Worm (Caenorhabditis elegans): Measurements from ENCODE around the gene dhrs-4.
A peak's percentile ranks its signal among the peaks of the same experiment; 100 is the strongest.

The dhrs-4 gene

DNA sequence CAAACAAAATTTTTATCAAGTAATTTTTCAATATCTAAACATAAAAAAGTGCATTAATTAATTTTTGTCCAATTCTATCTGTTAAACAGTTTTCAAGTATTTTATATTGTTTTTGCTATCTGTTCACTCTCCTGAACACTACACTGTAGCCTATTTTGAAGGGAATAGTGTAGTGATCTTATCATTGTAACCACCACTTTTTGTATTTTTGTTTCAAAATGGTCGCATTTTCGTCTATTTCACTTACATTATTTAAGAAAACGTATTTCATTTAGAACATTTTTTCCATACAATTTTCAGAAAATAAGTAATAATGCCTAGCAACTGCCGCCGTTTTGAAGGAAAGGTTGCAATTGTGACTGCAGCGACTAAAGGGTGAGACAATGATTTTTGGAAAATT, at the start of gene dhrs-4:
Gene dhrs-4 (plus strand): TSS at position 301 of the 400 bp plus-strand sequence.
- TF ChIP-seq lin-11 (tag; optimal IDR thresholded peaks at IDR 0.05): no peak
- TF ChIP-seq nhr-77 (tag; optimal IDR thresholded peaks at IDR 0.05): no peak
- TF ChIP-seq nhr-6 (tag; optimal IDR thresholded peaks at IDR 0.05): no peak
- no peak for TF ChIP-seq nhr-23 (tag; optimal IDR thresholded peaks at IDR 0.05)
- TF ChIP-seq nhr-25 (tag; optimal IDR thresholded peaks at IDR 0.05): no peak
- TF ChIP-seq nhr-12 (tag; optimal IDR thresholded peaks at IDR 0.05): no peak
- TF ChIP-seq lsy-2 (tag; optimal IDR thresholded peaks at IDR 0.05): no peak
- TF ChIP-seq ceh-82 (tag; optimal IDR thresholded peaks at IDR 0.05): no peak
- TF ChIP-seq R02D3.7 (tag; optimal IDR thresholded peaks at IDR 0.05): no peak
- no peak for TF ChIP-seq sem-4 (tag; optimal IDR thresholded peaks at IDR 0.05)
- no peak for TF ChIP-seq ztf-11 (tag; optimal IDR thresholded peaks at IDR 0.05)
- no peak for TF ChIP-seq elt-1 (tag; optimal IDR thresholded peaks at IDR 0.05)
- no peak for TF ChIP-seq egl-27 (tag; optimal IDR thresholded peaks at IDR 0.05)
- no peak for TF ChIP-seq zag-1 (tag; optimal IDR thresholded peaks at IDR 0.05)

ce11 chrV:12875850-12876249, 46.6 kb upstream of the dhrs-4 start:
- TF ChIP-seq skn-1 (tag; optimal IDR thresholded peaks at IDR 0.05) (no peak), blmp-1 (tag; optimal IDR thresholded peaks at IDR 0.05; ENCODE audit: insufficient read depth) (peak; percentile 4)

- TF ChIP-seq sma-9 (GFP tag; optimal IDR thresholded peaks at IDR 0.05) (peak; percentile 58), sma-9 (tag; optimal IDR thresholded peaks at IDR 0.05) (no peak), lin-39 (tag; optimal IDR thresholded peaks at IDR 0.05) (no peak), crh-2 (tag; optimal IDR thresholded peaks at IDR 0.05) (peak; percentile 20), ceh-82 (tag; optimal IDR thresholded peaks at IDR 0.05) (no peak), nhr-10 (tag; optimal IDR thresholded peaks at IDR 0.05) (no peak), peb-1 (tag; optimal IDR thresholded peaks at IDR 0.05) (no peak), fos-1 (tag; optimal IDR thresholded peaks at IDR 0.05) (peak; percentile 48), mab-5 (tag; optimal IDR thresholded peaks at IDR 0.05) (no peak)
These were observed 45.7 kb upstream of the dhrs-4 start for ce11 chrV:12876708-12877107.

- TF ChIP-seq fos-1 (tag; optimal IDR thresholded peaks at IDR 0.05) (peak; percentile 28), ztf-11 (tag; optimal IDR thresholded peaks at IDR 0.05) (no peak), unc-55 (GFP tag; optimal IDR thresholded peaks at IDR 0.05) (no peak), nhr-10 (tag; optimal IDR thresholded peaks at IDR 0.05) (no peak), lsy-2 (tag; optimal IDR thresholded peaks at IDR 0.05) (no peak), nhr-25 (tag; optimal IDR thresholded peaks at IDR 0.05) (no peak)
These were observed 44.8 kb upstream of the dhrs-4 start for ce11 chrV:12877579-12877978.

DNA sequence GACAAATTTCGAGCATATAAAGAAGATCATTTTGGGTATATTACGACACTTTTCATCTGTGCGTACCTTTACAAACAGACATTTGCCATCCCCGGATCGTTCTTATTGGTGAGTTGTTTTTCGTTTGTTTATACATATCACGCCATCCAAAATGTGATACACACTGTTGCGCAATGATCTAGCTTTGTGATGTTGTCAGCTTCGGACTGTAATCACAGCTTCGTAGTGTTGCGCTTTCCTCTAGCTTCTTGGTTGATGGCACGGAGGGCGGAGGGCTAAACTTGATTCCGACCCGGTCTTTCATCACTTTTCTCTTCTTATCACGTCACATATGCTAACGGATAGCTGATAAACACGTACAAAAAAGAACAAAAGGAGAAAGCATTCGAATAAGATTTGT, 43.1 kb upstream of the dhrs-4 start:
- TF ChIP-seq nhr-12 (tag; optimal IDR thresholded peaks at IDR 0.05) (no peak), aly-2 (tag; optimal IDR thresholded peaks at IDR 0.05) (no peak), nhr-21 (tag; optimal IDR thresholded peaks at IDR 0.05) (peak; percentile 14)

DNA sequence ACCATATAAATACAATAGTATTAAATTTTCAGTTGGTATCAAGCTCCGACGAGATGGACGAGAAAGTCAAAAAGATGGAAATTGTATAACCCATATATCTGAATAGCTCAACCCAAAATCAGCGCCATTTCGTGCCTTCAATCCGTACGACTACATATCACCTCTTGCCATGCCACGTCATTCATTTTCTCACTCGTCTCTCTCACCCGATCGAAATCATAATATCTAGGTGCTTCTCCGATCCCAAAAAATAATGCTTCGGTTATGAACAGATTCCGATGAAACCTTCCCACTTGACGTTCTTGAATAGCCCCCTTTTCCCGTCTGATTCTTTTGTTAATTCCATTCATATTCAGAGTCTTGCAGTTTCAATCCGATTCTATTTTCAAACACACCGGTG, 41.0 kb upstream of the dhrs-4 start:
- TF ChIP-seq F13H6.1 (tag; optimal IDR thresholded peaks at IDR 0.05) (no peak), gmeb-1 (tag; optimal IDR thresholded peaks at IDR 0.05) (no peak), nhr-237 (tag; optimal IDR thresholded peaks at IDR 0.05) (no peak), nhr-11 (tag; optimal IDR thresholded peaks at IDR 0.05) (no peak), zag-1 (tag; optimal IDR thresholded peaks at IDR 0.05) (no peak), lin-39 (tag; optimal IDR thresholded peaks at IDR 0.05) (no peak), ztf-1 (GFP tag; conservative IDR thresholded peaks at IDR 0.05) (no peak), snpc-4 (tag; optimal IDR thresholded peaks at IDR 0.05) (no peak), ama-1 (optimal IDR thresholded peaks at IDR 0.05) (no peak), Y55F3AM.14 (GFP tag; optimal IDR thresholded peaks at IDR 0.05) (no peak), alr-1 (tag; optimal IDR thresholded peaks at IDR 0.05) (no peak)

Measured in whole organism, L2 larva.